Worm (Caenorhabditis elegans) whole organism, L3 larva: ENCODE data around the gene pis-1.

Experiments used
- R02D3.7 ChIP-seq: fragments of 150-350 bp; optimal IDR thresholded peaks from 2 replicates; lab custom pipeline; 2014; ENCODE audit warnings: missing biosample characterization, missing genetic modification characterization
- ZK546.5 ChIP-seq: sonication (generic microtip); optimal IDR thresholded peaks from 2 replicates; lab custom pipeline; 2017; ENCODE audit warnings: missing biosample characterization, missing genetic modification characterization
- ama-1 ChIP-seq: fragments of 150-350 bp; optimal IDR thresholded peaks from 2 replicates; lab custom pipeline; 2018
- ceh-28 ChIP-seq: fragments of 150-350 bp; optimal IDR thresholded peaks from 2 replicates; lab custom pipeline; 2014; ENCODE audit warnings: missing biosample characterization, missing genetic modification reagents, missing genetic modification characterization
- ceh-82 ChIP-seq: fragments of 150-350 bp; optimal IDR thresholded peaks from 2 replicates; lab custom pipeline; 2014; ENCODE audit warnings: missing biosample characterization, missing genetic modification characterization
- daf-12 ChIP-seq: fragments of 150-350 bp; optimal IDR thresholded peaks from 2 replicates; lab custom pipeline; 2014; ENCODE audit warnings: missing biosample characterization, missing genetic modification reagents, missing genetic modification characterization
- egl-27 ChIP-seq: sonication (generic microtip); optimal IDR thresholded peaks from 4 replicates; lab custom pipeline; 2017; ENCODE audit warnings: missing biosample characterization, missing genetic modification reagents, missing genetic modification characterization
- elt-1 ChIP-seq: fragments of 150-350 bp; optimal IDR thresholded peaks from 2 replicates; lab custom pipeline; 2014; ENCODE audit warnings: missing biosample characterization, missing genetic modification characterization
- elt-2 ChIP-seq: sonication (generic microtip); optimal IDR thresholded peaks from 2 replicates; lab custom pipeline; 2016; ENCODE audit warnings: missing genetic modification reagents, mild to moderate bottlenecking, missing genetic modification characterization, missing compliant biosample characterization
- elt-3 ChIP-seq, 3 experiments: fragments of 150-350 bp in 1 of 3; sonication (generic microtip) in 2 of 3; optimal IDR thresholded peaks; 2 replicates in 2 of 3; 4 replicates in 1 of 3; lab custom pipeline; 2014 to 2017; ENCODE audit warnings: missing biosample characterization in 3 of 3, missing genetic modification characterization in 3 of 3
- eor-1 ChIP-seq, 2 experiments: fragments of 150-350 bp; optimal IDR thresholded peaks; 2 replicates each; lab custom pipeline; 2014 to 2018; ENCODE audit warnings: missing biosample characterization in 2 of 2, missing genetic modification characterization in 2 of 2
- fkh-10 ChIP-seq: sonication (generic microtip); optimal IDR thresholded peaks from 2 replicates; lab custom pipeline; 2017; ENCODE audit warnings: missing biosample characterization, missing genetic modification reagents, missing genetic modification characterization
- fkh-2 ChIP-seq: fragments of 150-350 bp; optimal IDR thresholded peaks from 2 replicates; lab custom pipeline; 2014; ENCODE audit warnings: missing biosample characterization, missing genetic modification reagents, missing genetic modification characterization
- fos-1 ChIP-seq: fragments of 150-350 bp; optimal IDR thresholded peaks from 2 replicates; lab custom pipeline; 2014; ENCODE audit warnings: missing biosample characterization, missing genetic modification characterization
- hmg-11 ChIP-seq: sonication (generic microtip); optimal IDR thresholded peaks from 2 replicates; lab custom pipeline; 2016; ENCODE audit warnings: missing genetic modification characterization, missing compliant biosample characterization
- jun-1 ChIP-seq: fragments of 150-350 bp; optimal IDR thresholded peaks from 2 replicates; lab custom pipeline; 2014; ENCODE audit warnings: missing biosample characterization, missing genetic modification reagents, missing genetic modification characterization
- lin-15B ChIP-seq: fragments of 150-350 bp; optimal IDR thresholded peaks from 2 replicates; lab custom pipeline; 2014; ENCODE audit warnings: missing biosample characterization, missing genetic modification characterization
- lin-39 ChIP-seq: fragments of 150-350 bp; optimal IDR thresholded peaks from 2 replicates; lab custom pipeline; 2018; ENCODE audit warnings: missing biosample characterization, missing genetic modification reagents, missing genetic modification characterization
- lsy-12 ChIP-seq: sonication (generic microtip); optimal IDR thresholded peaks from 2 replicates; lab custom pipeline; 2016; ENCODE audit warnings: mild to moderate bottlenecking, missing genetic modification characterization, missing compliant biosample characterization
- mdl-1 ChIP-seq: fragments of 150-350 bp; optimal IDR thresholded peaks from 2 replicates; lab custom pipeline; 2014; ENCODE audit warnings: missing biosample characterization, missing genetic modification characterization
- mml-1 ChIP-seq: fragments of 150-350 bp; sonication (generic microtip); optimal IDR thresholded peaks from 3 replicates; lab custom pipeline; 2014; ENCODE audit warnings: missing biosample characterization, missing genetic modification characterization
- nhr-12 ChIP-seq: fragments of 150-350 bp; optimal IDR thresholded peaks from 2 replicates; lab custom pipeline; 2014; ENCODE audit warnings: missing biosample characterization, missing genetic modification characterization
- nhr-43 ChIP-seq: sonication (generic microtip); optimal IDR thresholded peaks from 2 replicates; lab custom pipeline; 2016; ENCODE audit warnings: mild to moderate bottlenecking, missing genetic modification characterization, missing compliant biosample characterization; ENCODE audit not compliant: poor library complexity, severe bottlenecking
- nhr-67 ChIP-seq: fragments of 150-350 bp; optimal IDR thresholded peaks from 2 replicates; lab custom pipeline; 2014; ENCODE audit warnings: missing biosample characterization, missing genetic modification characterization
- pha-4 ChIP-seq: fragments of 150-350 bp; optimal IDR thresholded peaks from 2 replicates; lab custom pipeline; 2014; ENCODE audit warnings: missing biosample characterization, missing genetic modification reagents, missing genetic modification characterization
- pqm-1 ChIP-seq: fragments of 150-350 bp; optimal IDR thresholded peaks from 2 replicates; lab custom pipeline; 2017; ENCODE audit warnings: missing biosample characterization, missing genetic modification characterization, inconsistent platforms
- skn-1 ChIP-seq: fragments of 150-350 bp; optimal IDR thresholded peaks from 2 replicates; lab custom pipeline; 2014; ENCODE audit warnings: missing biosample characterization, missing genetic modification characterization
- unc-39 ChIP-seq: sonication (generic microtip); optimal IDR thresholded peaks from 4 replicates; lab custom pipeline; 2017; ENCODE audit warnings: missing biosample characterization, missing genetic modification characterization
- unc-62 ChIP-seq: fragments of 150-350 bp; sonication (generic microtip); optimal IDR thresholded peaks from 4 replicates; lab custom pipeline; 2014; ENCODE audit warnings: missing biosample characterization, missing genetic modification reagents, missing genetic modification characterization
- zag-1 ChIP-seq: fragments of 150-350 bp; optimal IDR thresholded peaks from 2 replicates; lab custom pipeline; 2014; ENCODE audit warnings: missing biosample characterization, missing genetic modification characterization
- ztf-11 ChIP-seq: fragments of 150-350 bp; optimal IDR thresholded peaks from 2 replicates; lab custom pipeline; 2014; ENCODE audit warnings: missing biosample characterization, missing genetic modification characterization

The pis-1 gene

ce11 chrIV:9802711-9803110 lies 6.3 kb upstream of the pis-1 start, which contains the start of gene fat-3:
fat-3 (plus strand) TSS chrIV:9803023.
- TF ChIP-seq mml-1 (tag; lab: Kevin White, UChicago) (no peak), nhr-43 (tag; lab: Kevin White, UChicago) (peak; percentile 15), elt-2 (tag; lab: Kevin White, UChicago) (peak; percentile 78), elt-3 (tag; optimal IDR thresholded peaks at IDR 0.05; lab: Kevin White, UChicago) (no peak), pha-4 (tag; lab: Kevin White, UChicago) (peak; percentile 19), fkh-2 (tag; lab: Kevin White, UChicago) (no peak), pqm-1 (tag; lab: Kevin White, UChicago) (peak; percentile 63), ceh-28 (tag; lab: Kevin White, UChicago) (peak; percentile 46), skn-1 (tag; lab: Kevin White, UChicago) (peak; percentile 9)

- TF ChIP-seq egl-27 (tag; lab: Kevin White, UChicago) (no peak), elt-2 (tag; lab: Kevin White, UChicago) (peak; percentile 98), fos-1 (tag; lab: Kevin White, UChicago) (no peak), pha-4 (tag; lab: Kevin White, UChicago) (peak; percentile 66), jun-1 (tag; lab: Kevin White, UChicago) (peak; percentile 82), ama-1 (lab: Kevin White, UChicago) (peak; percentile 56), pqm-1 (tag; lab: Kevin White, UChicago) (peak; percentile 99), nhr-12 (tag; lab: Kevin White, UChicago) (no peak)
Observed at ce11 chrIV:9801418-9801817, 5.0 kb upstream of the pis-1 start.

ce11 chrIV:9799664-9800063 lies 3.3 kb upstream of the pis-1 start:
- TF ChIP-seq zag-1 (tag; lab: Kevin White, UChicago) (no peak), elt-2 (tag; lab: Kevin White, UChicago) (peak; percentile 72), pha-4 (tag; lab: Kevin White, UChicago) (peak; percentile 61), pqm-1 (tag; lab: Kevin White, UChicago) (peak; percentile 32)

- no peak for TF ChIP-seq pqm-1 (tag; lab: Kevin White, UChicago)
- no peak for TF ChIP-seq mdl-1 (tag; lab: Kevin White, UChicago)
- TF ChIP-seq unc-39 (tag; lab: Kevin White, UChicago) = no peak
Observed at ce11 chrIV:9799129-9799528, 2.7 kb upstream of the pis-1 start, which contains the start of gene fat-4. fat-4 (plus strand) TSS chrIV:9799429.

ce11 chrIV:9798307-9798706 lies 1.9 kb upstream of the pis-1 start:
- no peak for TF ChIP-seq lin-15B (tag; lab: Kevin White, UChicago)
- TF ChIP-seq elt-2 (tag; lab: Kevin White, UChicago) = peak; percentile 23

ce11 chrIV:9797304-9798003 lies 1.1 kb upstream of the pis-1 start, which contains the start of gene T13F2.2:
T13F2.2 (minus strand) TSS chrIV:9797354.
- TF ChIP-seq ceh-28 (tag; lab: Kevin White, UChicago) (no peak), lin-15B (tag; lab: Kevin White, UChicago) (peak; percentile 20), pqm-1 (tag; lab: Kevin White, UChicago) (peak; percentile 59), pha-4 (tag; lab: Kevin White, UChicago) (no peak), ceh-82 (no peak), nhr-67 (no peak), nhr-43 (tag; lab: Kevin White, UChicago) (peak; percentile 2), fkh-10 (no peak), fos-1 (tag; lab: Kevin White, UChicago) (no peak), lin-39 (tag; lab: Kevin White, UChicago) (no peak), skn-1 (tag; lab: Kevin White, UChicago) (no peak), lsy-12 (tag; lab: Kevin White, UChicago) (no peak), jun-1 (tag; lab: Kevin White, UChicago) (no peak), elt-2 (tag; lab: Kevin White, UChicago) (peak; percentile 69), daf-12 (tag; lab: Kevin White, UChicago) (no peak)

ce11 chrIV:9795250-9795649 lies 1.1 kb downstream of the pis-1 start:
- TF ChIP-seq hmg-11 (tag; lab: Kevin White, UChicago) (no peak), nhr-12 (tag; lab: Kevin White, UChicago) (no peak), ceh-28 (tag; lab: Kevin White, UChicago) (no peak), nhr-43 (tag; lab: Kevin White, UChicago) (no peak), ama-1 (lab: Kevin White, UChicago) (no peak), unc-39 (tag; lab: Kevin White, UChicago) (no peak), pqm-1 (tag; lab: Kevin White, UChicago) (no peak), ztf-11 (tag; lab: Kevin White, UChicago) (no peak), ZK546.5 (tag; lab: Kevin White, UChicago) (no peak), R02D3.7 (tag; lab: Kevin White, UChicago) (no peak), unc-62 (GFP tag; lab: Kevin White, UChicago) (no peak), elt-1 (tag; lab: Kevin White, UChicago) (no peak), jun-1 (tag; lab: Kevin White, UChicago) (no peak), daf-12 (tag; lab: Kevin White, UChicago) (no peak), eor-1 (tag; optimal IDR thresholded peaks at IDR 0.05; lab: Kevin White, UChicago) (no peak)
- TF ChIP-seq, all 47 proteins: peak for 0
